Worm (Caenorhabditis elegans): ENCODE results near the gene tomm-40.
A peak's percentile ranks its signal among the peaks of the same experiment; 100 is the strongest.

The tomm-40 gene

ce11 chrII:8927253-8927791, 46.0 kb downstream of the tomm-40 start, which contains the start of gene cct-2:
Gene cct-2 (plus strand): TSS chrII:8927741.
- TF ChIP-seq cey-2 (tag; optimal IDR thresholded peaks at IDR 0.05; ENCODE audit: borderline replicate concordance, insufficient read depth), result no peak
- no peak for TF ChIP-seq ceh-20 (GFP tag; IDR thresholded peaks at IDR 0.05)
- peak in 1 of 2 experiments; percentile 54 for TF ChIP-seq hif-1 (tag; optimal IDR thresholded peaks at IDR 0.05)
- peak; percentile 51; the same call in 1 of the 2 replicates for TF ChIP-seq hmg-1.1 (GFP tag; IDR thresholded peaks at IDR 0.05)
- no peak for TF ChIP-seq pqm-1 (tag; optimal IDR thresholded peaks at IDR 0.05)
- TF ChIP-seq hlh-30 (tag; optimal IDR thresholded peaks at IDR 0.05; ENCODE audit: insufficient read depth), result peak; percentile 16
- TF ChIP-seq daf-19 (GFP tag; conservative IDR thresholded peaks at IDR 0.05), result no peak
- TF ChIP-seq dve-1 (tag; optimal IDR thresholded peaks at IDR 0.05; ENCODE audit: insufficient read depth), result peak; percentile 9
- TF ChIP-seq ceh-44 (GFP tag; IDR thresholded peaks at IDR 0.05), result 0 out of 2 replicates have a peak, but pooled peaks have one; percentile 9
- TF ChIP-seq dpl-1 (GFP tag; optimal IDR thresholded peaks at IDR 0.05), result peak; percentile 42
- no peak for TF ChIP-seq daf-16 (GFP tag; optimal IDR thresholded peaks at IDR 0.05)
- no peak for TF ChIP-seq daf-16 (tag; optimal IDR thresholded peaks at IDR 0.05)
- TF ChIP-seq lin-38 (GFP tag; IDR thresholded peaks at IDR 0.05), result peak; percentile 89
- no peak for TF ChIP-seq snpc-1.2 (GFP tag; IDR thresholded peaks at IDR 0.05)
- TF ChIP-seq ctbp-1 (GFP tag; IDR thresholded peaks at IDR 0.05), result no peak
- TF ChIP-seq nhr-42 (GFP tag; IDR thresholded peaks at IDR 0.05), result no peak
- no peak for TF ChIP-seq ces-1 (GFP tag; optimal IDR thresholded peaks at IDR 0.05)
- peak; percentile 54 for TF ChIP-seq mep-1 (tag; optimal IDR thresholded peaks at IDR 0.05)
- TF ChIP-seq mes-2 (tag; optimal IDR thresholded peaks at IDR 0.05; ENCODE audit: poor library complexity, severe bottlenecking), result peak; percentile 89
- TF ChIP-seq spr-3 (GFP tag; optimal IDR thresholded peaks at IDR 0.05), result no peak
- TF ChIP-seq ama-1 (optimal IDR thresholded peaks at IDR 0.05), result peak; percentile 10
- no peak for TF ChIP-seq madf-9 (GFP tag; conservative IDR thresholded peaks at IDR 0.05)
- TF ChIP-seq arid-1 (GFP tag; conservative IDR thresholded peaks at IDR 0.05), result no peak
- TF ChIP-seq zag-1 (tag; optimal IDR thresholded peaks at IDR 0.05), result no peak
- TF ChIP-seq zip-2 (tag; optimal IDR thresholded peaks at IDR 0.05), result no peak
- no peak for TF ChIP-seq attf-4 (tag; optimal IDR thresholded peaks at IDR 0.05)
- no peak for TF ChIP-seq dmd-6 (GFP tag; IDR thresholded peaks at IDR 0.05)
- TF ChIP-seq ceh-32 (tag; optimal IDR thresholded peaks at IDR 0.05; ENCODE audit: poor library complexity), result no peak
- TF ChIP-seq lsy-2 (tag; optimal IDR thresholded peaks at IDR 0.05), result peak in 1 of 2 experiments; percentile 66
- TF ChIP-seq nhr-102 (tag; optimal IDR thresholded peaks at IDR 0.05), result no peak
- TF ChIP-seq nhr-76 (tag; optimal IDR thresholded peaks at IDR 0.05), result no peak
- TF ChIP-seq nhr-25 (tag; optimal IDR thresholded peaks at IDR 0.05; ENCODE audit: borderline replicate concordance, insufficient read depth), result no peak

ce11 chrII:8926451-8926850, 46.9 kb downstream of the tomm-40 start, which contains the start of gene B0457.2:
Gene B0457.2 (minus strand): TSS chrII:8926551.
- peak; percentile 19 for TF ChIP-seq aha-1 (tag)
- no peak for TF ChIP-seq zag-1 (tag; optimal IDR thresholded peaks at IDR 0.05)
- TF ChIP-seq dve-1 (tag; optimal IDR thresholded peaks at IDR 0.05; ENCODE audit: insufficient read depth), result peak; percentile 37
- TF ChIP-seq mxl-2 (GFP tag; conservative IDR thresholded peaks at IDR 0.05), result no peak
- peak; percentile 63 for TF ChIP-seq nhr-28 (tag; optimal IDR thresholded peaks at IDR 0.05)

ce11 chrII:8923187-8923586, 50.2 kb downstream of the tomm-40 start:
- TF ChIP-seq pqm-1 (tag; optimal IDR thresholded peaks at IDR 0.05) (peak; percentile 64), snpc-4 (tag; optimal IDR thresholded peaks at IDR 0.05) (no peak), hlh-11 (tag; optimal IDR thresholded peaks at IDR 0.05) (peak; percentile 16), nhr-28 (tag; optimal IDR thresholded peaks at IDR 0.05) (peak; percentile 32), tra-1 (GFP tag; IDR thresholded peaks at IDR 0.05) (no peak), mes-2 (tag; optimal IDR thresholded peaks at IDR 0.05; ENCODE audit: poor library complexity, severe bottlenecking) (no peak), nhr-76 (tag; optimal IDR thresholded peaks at IDR 0.05) (no peak), daf-16 (GFP tag; optimal IDR thresholded peaks at IDR 0.05) (no peak), daf-16 (tag; optimal IDR thresholded peaks at IDR 0.05) (peak; percentile 76), dmd-6 (GFP tag; IDR thresholded peaks at IDR 0.05) (peak; percentile 46; the same call in 1 of the 2 replicates)

Data from whole organism, L4 larva.